Worm (Caenorhabditis elegans): Measurements from ENCODE around the gene srh-76.

Gene srh-76

DNA sequence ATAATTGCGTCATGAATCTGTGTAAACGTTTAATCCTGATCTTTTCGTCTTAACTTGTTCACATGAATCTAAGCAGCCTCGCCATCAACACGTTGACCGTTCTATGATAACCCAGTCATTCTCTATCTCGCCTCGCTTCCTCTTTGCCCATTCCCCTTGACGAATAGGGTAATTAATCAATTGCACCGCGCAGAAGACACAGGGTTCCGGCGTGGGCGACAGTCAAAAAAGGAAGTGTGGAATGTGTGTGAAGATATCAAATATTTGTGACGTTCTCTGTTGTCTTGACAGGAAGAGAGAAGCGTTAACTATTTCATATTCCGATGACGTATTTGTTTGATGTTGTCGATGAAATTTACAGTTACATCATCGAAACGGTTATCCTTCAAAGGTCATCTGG is 832 bp upstream of the srh-76 start (continued):
- TF ChIP-seq snpc-4 (GFP tag; optimal IDR thresholded peaks at IDR 0.05) (no peak), snpc-4 (tag; optimal IDR thresholded peaks at IDR 0.05) (peak in 1 of 4 experiments; percentile 5)

DNA sequence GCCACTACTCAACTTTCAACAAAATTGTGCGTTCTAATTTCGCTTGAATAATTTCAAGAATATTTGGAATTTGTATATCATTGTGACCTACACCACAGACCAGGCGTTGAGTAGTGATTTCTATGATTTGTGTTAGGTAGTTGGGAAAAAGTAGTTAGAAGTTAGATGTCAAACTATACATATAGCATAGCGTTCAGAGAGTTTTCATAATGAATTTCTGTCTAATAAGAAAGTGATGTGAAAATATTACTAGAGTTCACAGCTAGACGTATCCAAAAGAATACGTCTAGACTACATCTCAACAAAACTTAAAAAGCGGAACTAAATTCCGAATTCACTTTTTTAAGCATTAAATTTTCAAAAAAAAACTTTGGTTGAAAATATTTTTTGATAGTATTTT is 1.8 kb downstream of the srh-76 start:
- no peak for TF ChIP-seq K12H6.12 (tag; optimal IDR thresholded peaks at IDR 0.05)
- TF ChIP-seq somi-1 (GFP tag; optimal IDR thresholded peaks at IDR 0.05), result no peak
- no peak for TF ChIP-seq ceh-100 (GFP tag; IDR thresholded peaks at IDR 0.05)
- TF ChIP-seq unc-130 (GFP tag; optimal IDR thresholded peaks at IDR 0.05), result no peak
- TF ChIP-seq athp-1 (tag; optimal IDR thresholded peaks at IDR 0.05), result no peak
- TF ChIP-seq let-526 (GFP tag; IDR thresholded peaks at IDR 0.05), result no peak
- no peak for TF ChIP-seq mxl-1 (tag; optimal IDR thresholded peaks at IDR 0.05)
- peak; percentile 30 for TF ChIP-seq ZK185.1 (tag; optimal IDR thresholded peaks at IDR 0.05; ENCODE audit: poor library complexity, severe bottlenecking)
- TF ChIP-seq die-1 (tag; optimal IDR thresholded peaks at IDR 0.05), result no peak
- TF ChIP-seq egl-44 (GFP tag; IDR thresholded peaks at IDR 0.05), result no peak
- peak; percentile 28 for TF ChIP-seq zim-3 (tag; optimal IDR thresholded peaks at IDR 0.05)
- TF ChIP-seq hlh-26 (GFP tag; conservative IDR thresholded peaks at IDR 0.05), result no peak
- TF ChIP-seq nfyb-1 (GFP tag; IDR thresholded peaks at IDR 0.05), result 0 out of 2 replicates have a peak, but pooled peaks have one; percentile 27
- no peak for TF ChIP-seq Y95B8A.8 (GFP tag; IDR thresholded peaks at IDR 0.05)
- no peak for TF ChIP-seq F49E8.2 (tag; optimal IDR thresholded peaks at IDR 0.05; ENCODE audit: insufficient read depth)
- TF ChIP-seq F23B12.7 (tag; optimal IDR thresholded peaks at IDR 0.05; ENCODE audit: insufficient read depth), result no peak
- no peak for TF ChIP-seq Y67H2A.10 (GFP tag; conservative IDR thresholded peaks at IDR 0.05)
- no peak for TF ChIP-seq F57C9.4 (tag; optimal IDR thresholded peaks at IDR 0.05)
- TF ChIP-seq lir-1 (GFP tag; conservative IDR thresholded peaks at IDR 0.05), result no peak

DNA sequence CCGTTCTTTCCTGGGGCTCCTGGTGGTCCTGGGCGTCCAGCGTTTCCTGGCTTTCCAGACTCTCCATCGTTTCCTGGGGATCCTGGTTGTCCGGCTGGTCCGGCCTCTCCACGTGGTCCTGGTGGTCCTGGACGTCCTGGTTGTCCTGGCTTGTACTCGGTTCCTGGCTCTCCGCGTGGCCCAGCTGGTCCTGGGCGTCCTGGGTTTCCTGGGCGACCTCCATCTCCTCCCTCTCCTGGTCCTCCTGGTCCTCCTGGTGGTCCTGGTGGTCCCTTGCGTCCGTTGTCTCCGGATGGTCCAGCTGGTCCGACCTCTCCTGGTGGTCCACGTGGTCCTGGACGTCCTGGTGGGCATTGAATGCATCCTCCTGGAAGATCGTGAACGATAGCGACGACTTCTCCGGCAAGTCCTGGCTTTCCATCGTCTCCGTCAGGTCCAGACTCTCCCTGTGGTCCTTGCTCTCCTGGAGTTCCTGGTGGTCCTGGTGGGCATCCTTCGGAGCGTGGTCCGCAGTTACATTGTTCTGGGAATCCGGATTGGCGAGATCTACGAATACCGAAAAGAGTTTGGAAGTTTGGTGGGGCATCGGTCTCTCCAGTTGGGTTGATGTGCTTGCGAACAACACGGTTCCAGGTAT is 2.5 kb downstream of the srh-76 start:
- peak; percentile 65; the same call in 1 of the 2 replicates for TF ChIP-seq B0336.3 (GFP tag; IDR thresholded peaks at IDR 0.05)
- peak; percentile 94 for TF ChIP-seq ztf-26 (tag; optimal IDR thresholded peaks at IDR 0.05)
- peak; percentile 47 for TF ChIP-seq mcd-1 (GFP tag; IDR thresholded peaks at IDR 0.05)
- TF ChIP-seq nhr-27 (tag; optimal IDR thresholded peaks at IDR 0.05), result no peak
- peak; percentile 77 for TF ChIP-seq lin-26 (GFP tag; IDR thresholded peaks at IDR 0.05)
- TF ChIP-seq F22D6.2 (tag; optimal IDR thresholded peaks at IDR 0.05), result peak; percentile 47
- no peak for TF ChIP-seq dpl-1 (GFP tag; optimal IDR thresholded peaks at IDR 0.05)
- peak; percentile 10; the same call in 1 of the 2 replicates for TF ChIP-seq Y56A3A.18 (GFP tag; IDR thresholded peaks at IDR 0.05)
- peak; percentile 20 for TF ChIP-seq lin-54 (GFP tag; optimal IDR thresholded peaks at IDR 0.05)
- peak; percentile 95 for TF ChIP-seq egrh-3 (GFP tag; IDR thresholded peaks at IDR 0.05)
- 0 out of 2 replicates have a peak, but pooled peaks have one; percentile 15 for TF ChIP-seq K11D2.4 (GFP tag; IDR thresholded peaks at IDR 0.05)
- TF ChIP-seq him-1 (tag; optimal IDR thresholded peaks at IDR 0.05), result no peak
- TF ChIP-seq sdz-38 (tag; optimal IDR thresholded peaks at IDR 0.05), result no peak
- 0 out of 2 replicates have a peak, but pooled peaks have one; percentile 20 for TF ChIP-seq hsf-1 (GFP tag; IDR thresholded peaks at IDR 0.05)
- TF ChIP-seq tbx-9 (tag; optimal IDR thresholded peaks at IDR 0.05; ENCODE audit: borderline replicate concordance), result no peak
- peak; percentile 4 for TF ChIP-seq die-1 (tag; optimal IDR thresholded peaks at IDR 0.05)
- no peak for TF ChIP-seq Y95B8A.8 (GFP tag; IDR thresholded peaks at IDR 0.05)
- TF ChIP-seq zfh-2 (GFP tag; conservative IDR thresholded peaks at IDR 0.05), result peak; percentile 95
- no peak for TF ChIP-seq mel-28 (tag; optimal IDR thresholded peaks at IDR 0.05; ENCODE audit: borderline replicate concordance)
- TF ChIP-seq lin-40 (tag; optimal IDR thresholded peaks at IDR 0.05), result peak; percentile 70
- TF ChIP-seq repo-1 (tag; optimal IDR thresholded peaks at IDR 0.05), result peak; percentile 65
- TF ChIP-seq Y53G8AR.9 (GFP tag; conservative IDR thresholded peaks at IDR 0.05), result peak; percentile 32; the same call in 1 of the 2 replicates
